Worm (Caenorhabditis elegans): ENCODE measurements around the gene his-63.
"Not testable (repeated sequence)": the region's sequence is repeated elsewhere in the genome, so short reads cannot be mapped to it uniquely, and the experiment has no call there.

The his-63 gene

ce11 chrIV:11406744-11407690 is at the start of gene his-63, which contains the start of gene his-64:
Gene his-63 (minus strand): TSS chrIV:11406861.
Gene his-64 (plus strand): TSS chrIV:11407116.
- TF ChIP-seq unc-62 (GFP tag; optimal IDR thresholded peaks at IDR 0.05) = not testable (repeated sequence)

ce11 chrIV:11455824-11456223 is 49.2 kb upstream of the his-63 start:
- no peak for TF ChIP-seq unc-62 (GFP tag; optimal IDR thresholded peaks at IDR 0.05)

DNA sequence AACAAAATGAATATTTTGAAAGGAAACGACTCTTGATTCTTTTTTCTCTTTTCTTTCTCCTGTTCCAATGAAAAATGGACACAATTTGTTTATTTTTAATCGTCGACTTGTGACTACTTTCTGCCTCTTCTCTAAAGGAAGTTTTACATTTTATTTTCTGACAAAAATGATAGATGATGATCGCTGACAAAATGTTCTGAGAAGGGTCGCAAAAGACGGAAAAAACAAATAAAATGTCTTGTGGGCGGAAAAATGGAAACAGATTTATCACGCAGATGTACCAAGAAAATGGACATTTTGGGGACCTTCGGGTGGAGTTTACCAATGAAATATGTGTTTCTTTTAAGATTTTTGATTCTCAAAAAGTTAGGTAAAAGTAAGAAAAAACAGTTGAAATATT is 46.3 kb upstream of the his-63 start:
- no peak for TF ChIP-seq unc-62 (GFP tag; optimal IDR thresholded peaks at IDR 0.05)

- no peak for TF ChIP-seq unc-62 (GFP tag; optimal IDR thresholded peaks at IDR 0.05)
These were observed 31.6 kb upstream of the his-63 start for ce11 chrIV:11438255-11438654.

- no peak for TF ChIP-seq unc-62 (GFP tag; optimal IDR thresholded peaks at IDR 0.05)
These were observed 29.1 kb upstream of the his-63 start for ce11 chrIV:11435761-11436160.

DNA sequence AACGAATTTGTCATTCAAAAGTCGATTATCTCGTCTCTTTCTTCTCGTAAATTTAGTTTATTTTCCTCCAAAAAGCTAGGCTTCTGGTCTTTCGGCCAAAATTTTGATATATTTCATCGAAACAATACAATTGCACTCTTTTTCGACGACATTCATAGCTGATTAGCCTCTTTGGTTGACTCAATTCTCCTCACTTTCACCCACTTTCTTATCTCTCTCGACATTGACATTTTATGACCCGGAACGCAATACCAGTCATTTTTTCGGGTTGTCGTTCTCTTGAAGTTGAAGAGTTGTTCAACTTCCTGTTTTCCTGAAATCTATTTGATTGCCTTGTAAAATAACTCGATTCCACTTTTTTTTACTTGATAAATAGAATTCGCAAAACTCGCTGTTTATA is 27.9 kb upstream of the his-63 start:
- no peak for TF ChIP-seq unc-62 (GFP tag; optimal IDR thresholded peaks at IDR 0.05)

ce11 chrIV:11433709-11434108 is 27.0 kb upstream of the his-63 start:
- no peak for TF ChIP-seq unc-62 (GFP tag; optimal IDR thresholded peaks at IDR 0.05)

- TF ChIP-seq unc-62 (GFP tag; optimal IDR thresholded peaks at IDR 0.05) = no peak
These were observed 24.8 kb upstream of the his-63 start for ce11 chrIV:11431448-11431847.

- TF ChIP-seq unc-62 (GFP tag; optimal IDR thresholded peaks at IDR 0.05) = no peak
These were observed 18.8 kb upstream of the his-63 start, which contains the start of gene kin-4 for ce11 chrIV:11425442-11425841. Gene kin-4 (plus strand): TSS chrIV:11425742.

DNA sequence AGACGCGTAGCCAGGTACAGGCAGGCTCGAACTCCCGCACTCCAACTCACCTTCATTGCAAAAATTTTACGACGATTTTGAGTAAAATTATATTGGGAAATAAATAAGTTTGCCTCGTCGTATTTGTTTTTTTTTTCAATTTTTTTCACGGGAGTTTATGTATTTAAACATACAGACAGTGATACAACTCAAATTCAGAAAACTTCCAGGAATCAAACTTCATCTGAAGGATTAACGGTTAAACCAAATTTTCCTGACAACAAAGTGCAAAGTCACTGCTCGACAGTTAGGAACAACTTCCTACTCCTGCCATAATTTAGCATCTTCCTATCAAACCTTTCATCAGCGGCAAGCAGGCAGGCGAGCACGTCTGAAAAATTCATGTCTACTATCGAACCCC is 18.2 kb upstream of the his-63 start, which contains the start of gene F22B3.8:
F22B3.8 (minus strand) TSS at position 101 of the 400 bp plus-strand sequence.
- TF ChIP-seq unc-62 (GFP tag; optimal IDR thresholded peaks at IDR 0.05) = no peak

DNA sequence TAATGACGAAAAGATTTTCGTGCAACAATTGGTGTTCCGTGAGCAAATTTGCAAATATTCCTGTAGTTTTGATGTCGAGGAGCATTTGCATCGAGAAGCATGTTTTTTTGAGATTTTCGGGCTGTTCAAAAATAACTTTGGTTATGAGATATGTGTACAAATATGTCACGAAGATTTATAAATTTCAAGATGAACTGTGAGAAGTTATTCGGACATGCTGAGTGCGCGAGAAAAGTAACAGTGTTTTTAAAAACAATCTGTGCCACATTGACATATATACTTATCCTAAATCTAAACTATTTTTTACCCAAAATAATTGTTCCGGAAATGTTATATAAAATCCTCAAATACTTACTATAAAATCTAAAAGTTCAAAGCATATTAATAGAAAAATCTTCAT is 15.0 kb upstream of the his-63 start, which contains the start of gene F22B3.7:
F22B3.7 (minus strand) TSS at position 101 of the 400 bp plus-strand sequence.
- no peak for TF ChIP-seq unc-62 (GFP tag; optimal IDR thresholded peaks at IDR 0.05)

ce11 chrIV:11416724-11417123 is 10.1 kb upstream of the his-63 start, which contains the start of gene F22B3.5:
Gene F22B3.5 (minus strand): TSS chrIV:11416824.
- not testable (repeated sequence) for TF ChIP-seq unc-62 (GFP tag; optimal IDR thresholded peaks at IDR 0.05)

DNA sequence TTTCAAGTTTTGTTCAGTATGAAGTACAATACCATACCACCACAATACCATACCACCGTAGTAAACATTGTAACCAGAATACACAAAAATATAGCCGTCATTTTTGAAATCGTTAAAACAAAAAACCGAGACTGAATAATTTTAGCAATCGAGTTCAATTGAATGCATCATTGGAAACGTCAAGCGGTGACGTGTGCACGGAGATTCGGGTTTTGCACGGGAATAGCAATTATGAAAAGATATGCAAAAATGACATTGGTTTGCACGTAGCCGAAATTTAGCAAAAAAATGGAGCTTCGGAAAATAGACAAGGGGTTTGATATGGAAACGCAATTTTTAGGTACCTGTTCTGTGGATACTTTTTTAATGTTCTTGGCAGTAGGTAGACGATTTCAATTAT is 8.3 kb upstream of the his-63 start, which contains the start of gene F22B3.10:
F22B3.10 (minus strand) TSS at position 101 of the 400 bp plus-strand sequence.
- TF ChIP-seq unc-62 (GFP tag; optimal IDR thresholded peaks at IDR 0.05) = no peak

DNA sequence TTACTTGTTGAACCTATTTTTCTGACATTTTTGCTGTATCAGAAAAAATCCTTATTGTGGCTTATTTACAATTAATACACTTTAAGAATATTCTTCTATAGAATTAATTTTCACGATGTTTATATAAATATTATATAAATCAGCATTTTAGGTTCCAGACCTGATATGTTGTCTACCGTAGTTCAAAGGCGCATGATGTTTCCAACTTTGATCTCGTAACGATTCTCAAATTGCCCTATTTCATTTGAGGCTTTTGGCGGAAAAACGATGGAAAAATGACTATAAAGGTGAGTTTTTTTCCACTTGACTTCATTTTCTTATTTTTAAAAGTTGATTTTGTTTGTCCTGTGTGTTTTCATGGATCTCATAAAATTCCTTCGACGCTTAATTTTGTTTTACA is 3.4 kb upstream of the his-63 start, which contains the start of gene gfat-2:
gfat-2 (plus strand) TSS at position 145 of the 400 bp plus-strand sequence.
- TF ChIP-seq unc-62 (GFP tag; optimal IDR thresholded peaks at IDR 0.05) = no peak

- no peak for TF ChIP-seq unc-62 (GFP tag; optimal IDR thresholded peaks at IDR 0.05)
These were observed 3.2 kb downstream of the his-63 start, which contains the start of the genes memi-3 and cyp-31A2 for ce11 chrIV:11403288-11403991. Gene memi-3 (minus strand): TSS chrIV:11403338. Gene cyp-31A2 (plus strand): TSS chrIV:11403961.

- no peak for TF ChIP-seq unc-62 (GFP tag; optimal IDR thresholded peaks at IDR 0.05)
These were observed 5.2 kb downstream of the his-63 start for ce11 chrIV:11401482-11401881.

Measured in whole organism, dauer.